Fruit fly (Drosophila melanogaster) whole organism, embryonic: ENCODE measurements around the gene CG6216.

Experiments
- C15 ChIP-seq: fragments of 200-800 bp; sonication (Bioruptor generic); IDR thresholded peaks from 3 replicates; pipeline ENCODE4 v1.3.6; 2022; ENCODE audit warnings: missing biosample characterization, missing genetic modification characterization
- CG10209 ChIP-seq: fragments of 200-800 bp; sonication (Bioruptor generic); optimal IDR thresholded peaks from 3 replicates; lab custom pipeline; 2017; ENCODE audit warnings: missing biosample characterization, mild to moderate bottlenecking, missing genetic modification characterization, missing genetic modification reagents
- CG11456 ChIP-seq: fragments of 200-800 bp; sonication (Bioruptor generic); IDR thresholded peaks from 3 replicates; pipeline ENCODE4 v1.3.6; 2022; ENCODE audit warnings: missing biosample characterization, missing genetic modification characterization
- CG12236 ChIP-seq: fragments of 200-800 bp; sonication (Bioruptor generic); optimal IDR thresholded peaks from 2 replicates; lab custom pipeline; 2016; ENCODE audit warnings: missing biosample characterization, missing genetic modification characterization
- CG13123 ChIP-seq: fragments of 200-800 bp; sonication (Bioruptor generic); optimal IDR thresholded peaks from 2 replicates; lab custom pipeline; 2016; ENCODE audit warnings: missing biosample characterization, missing genetic modification characterization
- CG17912 ChIP-seq: fragments of 200-800 bp; sonication (Bioruptor generic); optimal IDR thresholded peaks from 2 replicates; lab custom pipeline; 2018; ENCODE audit warnings: missing biosample characterization, mild to moderate bottlenecking, missing genetic modification characterization
- CG2120 ChIP-seq: fragments of 200-800 bp; sonication (Bioruptor generic); optimal IDR thresholded peaks from 3 replicates; lab custom pipeline; 2016; ENCODE audit warnings: missing biosample characterization, missing genetic modification characterization
- CG2199 ChIP-seq: fragments of 200-800 bp; sonication (Bioruptor generic); IDR thresholded peaks from 3 replicates; pipeline ENCODE4 v1.3.6; 2022; ENCODE audit warnings: missing biosample characterization, missing genetic modification characterization
- CG2678 ChIP-seq: fragments of 200-800 bp; sonication (Bioruptor generic); optimal IDR thresholded peaks from 3 replicates; lab custom pipeline; 2019; ENCODE audit warnings: missing biosample characterization, mild to moderate bottlenecking, missing genetic modification characterization, moderate library complexity
- CG2712 ChIP-seq: fragments of 200-800 bp; optimal IDR thresholded peaks from 3 replicates; lab custom pipeline; 2019; ENCODE audit warnings: missing biosample characterization, mild to moderate bottlenecking, missing genetic modification characterization, moderate library complexity
- CG30431 ChIP-seq: fragments of 200-800 bp; sonication (Bioruptor generic); optimal IDR thresholded peaks from 2 replicates; lab custom pipeline; 2017; ENCODE audit warnings: missing biosample characterization, missing genetic modification characterization
- CG31388 ChIP-seq: fragments of 200-800 bp; sonication (Bioruptor generic); optimal IDR thresholded peaks from 2 replicates; lab custom pipeline; 2016; ENCODE audit warnings: missing biosample characterization, missing genetic modification characterization
- CG32532 ChIP-seq: fragments of 200-800 bp; sonication (Bioruptor generic); IDR thresholded peaks from 2 replicates; pipeline ENCODE4 v1.3.6; 2022; ENCODE audit warnings: missing biosample characterization, missing genetic modification characterization
- CG33213 ChIP-seq: fragments of 200-800 bp; sonication (Bioruptor generic); optimal IDR thresholded peaks from 3 replicates; lab custom pipeline; 2016; ENCODE audit warnings: missing biosample characterization, missing genetic modification characterization
- CG3847 ChIP-seq: fragments of 200-800 bp; sonication (Bioruptor generic); IDR thresholded peaks from 2 replicates; pipeline ENCODE4 v1.3.6; 2022; ENCODE audit warnings: missing biosample characterization, missing genetic modification characterization
- CG4360 ChIP-seq: fragments of 200-800 bp; sonication (Bioruptor generic); IDR thresholded peaks from 2 replicates; pipeline ENCODE4 v1.3.6; 2022; ENCODE audit warnings: missing biosample characterization, missing genetic modification characterization
- CG6765 ChIP-seq: fragments of 200-800 bp; sonication (Bioruptor generic); optimal IDR thresholded peaks from 3 replicates; lab custom pipeline; 2017; ENCODE audit warnings: missing biosample characterization, mild to moderate bottlenecking, missing genetic modification characterization
- CG6813 ChIP-seq: fragments of 200-800 bp; sonication (Bioruptor generic); optimal IDR thresholded peaks from 2 replicates; lab custom pipeline; 2017; ENCODE audit warnings: missing biosample characterization, missing genetic modification characterization, mild to moderate bottlenecking, moderate library complexity, missing genetic modification reagents
- CG8924 ChIP-seq: fragments of 200-800 bp; optimal IDR thresholded peaks from 3 replicates; lab custom pipeline; 2019; ENCODE audit warnings: missing biosample characterization, mild to moderate bottlenecking, missing genetic modification characterization, moderate library complexity
- CG9609 ChIP-seq: fragments of 200-800 bp; sonication (Bioruptor generic); optimal IDR thresholded peaks from 3 replicates; lab custom pipeline; 2016; ENCODE audit warnings: missing biosample characterization, missing genetic modification characterization
- CoRest ChIP-seq: fragments of 200-800 bp; sonication (Bioruptor generic); optimal IDR thresholded peaks from 3 replicates; lab custom pipeline; 2018; ENCODE audit warnings: missing biosample characterization, mild to moderate bottlenecking, missing genetic modification characterization, moderate library complexity
- Doc2 ChIP-seq: fragments of 200-800 bp; sonication (Bioruptor generic); IDR thresholded peaks from 2 replicates; pipeline ENCODE4 v1.3.6; 2022; ENCODE audit warnings: missing biosample characterization, missing genetic modification characterization
- Hey ChIP-seq: fragments of 200-800 bp; sonication (Bioruptor generic); optimal IDR thresholded peaks from 3 replicates; lab custom pipeline; 2018; ENCODE audit warnings: missing biosample characterization, mild to moderate bottlenecking, missing genetic modification characterization
- HmgD ChIP-seq: fragments of 200-800 bp; sonication (Bioruptor generic); optimal IDR thresholded peaks from 3 replicates; lab custom pipeline; 2016; ENCODE audit warnings: missing biosample characterization, missing genetic modification characterization
- Hmr ChIP-seq: fragments of 200-800 bp; sonication (Bioruptor generic); optimal IDR thresholded peaks from 3 replicates; lab custom pipeline; 2017; ENCODE audit warnings: mild to moderate bottlenecking, missing biosample characterization, missing genetic modification reagents, missing genetic modification characterization
- Hr78 ChIP-seq, 2 experiments: fragments of 200-800 bp in 1 of 2; fragments of >200 bp in 1 of 2; sonication (Bioruptor generic) in 1 of 2; optimal IDR thresholded peaks; 2 replicates each; lab custom pipeline; 2017 to 2019; ENCODE audit warnings: missing biosample characterization in 2 of 2, missing genetic modification characterization in 2 of 2, mild to moderate bottlenecking in 1 of 2, moderate library complexity in 1 of 2
- NK7.1 ChIP-seq: fragments of 200-800 bp; sonication (Bioruptor generic); optimal IDR thresholded peaks from 3 replicates; lab custom pipeline; 2016; ENCODE audit warnings: missing biosample characterization, missing genetic modification characterization
- Neu2 ChIP-seq: fragments of 200-800 bp; sonication (Bioruptor generic); optimal IDR thresholded peaks from 3 replicates; lab custom pipeline; 2016; ENCODE audit warnings: missing biosample characterization, missing genetic modification characterization, borderline replicate concordance
- Opbp ChIP-seq: fragments of 200-800 bp; sonication (Bioruptor generic); IDR thresholded peaks from 3 replicates; pipeline ENCODE4 v1.3.6; 2022; ENCODE audit warnings: missing biosample characterization, missing genetic modification characterization; ENCODE audit not compliant: partially characterized antibody
- Ptx1 ChIP-seq: fragments of 200-800 bp; sonication (Bioruptor generic); IDR thresholded peaks from 2 replicates; pipeline ENCODE4 v1.3.6; 2022; ENCODE audit warnings: missing biosample characterization, missing genetic modification characterization
- Usf ChIP-seq: fragments of 200-800 bp; sonication (Bioruptor generic); optimal IDR thresholded peaks from 2 replicates; lab custom pipeline; 2017; ENCODE audit warnings: missing genotype, missing biosample characterization, missing genetic modification characterization
- ase ChIP-seq: fragments of 200-800 bp; sonication (Bioruptor generic); IDR thresholded peaks from 3 replicates; pipeline ENCODE4 v1.3.6; 2022; ENCODE audit warnings: missing biosample characterization, missing genetic modification characterization
- ash1 ChIP-seq: fragments of 200-800 bp; sonication (Bioruptor generic); optimal IDR thresholded peaks from 2 replicates; lab custom pipeline; 2018; ENCODE audit warnings: missing biosample characterization, mild to moderate bottlenecking, missing genetic modification characterization
- cad ChIP-seq: fragments of >200 bp; optimal IDR thresholded peaks from 2 replicates; lab custom pipeline; 2017; ENCODE audit warnings: missing biosample characterization, missing genetic modification characterization
- dati ChIP-seq: fragments of 200-800 bp; sonication (Bioruptor generic); IDR thresholded peaks from 2 replicates; pipeline ENCODE4 v1.3.6; 2022; ENCODE audit warnings: missing biosample characterization, missing genetic modification characterization
- ftz-f1 ChIP-seq: fragments of 200-800 bp; sonication (Bioruptor generic); optimal IDR thresholded peaks from 2 replicates; lab custom pipeline; 2016; ENCODE audit warnings: missing biosample characterization, missing genetic modification characterization
- hb ChIP-seq: fragments of 200-800 bp; sonication (Bioruptor generic); IDR thresholded peaks from 3 replicates; pipeline ENCODE4 v1.3.6; 2022; ENCODE audit warnings: missing biosample characterization, missing genetic modification characterization; ENCODE audit not compliant: partially characterized antibody
- jing ChIP-seq: fragments of 200-800 bp; sonication (Bioruptor generic); optimal IDR thresholded peaks from 2 replicates; lab custom pipeline; 2018; ENCODE audit warnings: missing biosample characterization, mild to moderate bottlenecking, missing genetic modification characterization
- klu ChIP-seq: fragments of 200-800 bp; sonication (Bioruptor generic); IDR thresholded peaks from 2 replicates; pipeline ENCODE4 v1.3.6; 2022; ENCODE audit warnings: missing biosample characterization, missing genetic modification characterization
- knrl ChIP-seq: fragments of 200-800 bp; sonication (Bioruptor generic); IDR thresholded peaks from 3 replicates; pipeline ENCODE4 v1.3.6; 2022; ENCODE audit warnings: missing biosample characterization, missing genetic modification characterization; ENCODE audit not compliant: partially characterized antibody
- lab ChIP-seq: fragments of 200-800 bp; sonication (Bioruptor generic); optimal IDR thresholded peaks from 3 replicates; lab custom pipeline; 2017; ENCODE audit warnings: missing biosample characterization, missing genetic modification characterization, mild to moderate bottlenecking, moderate library complexity, missing genetic modification reagents
- lbe ChIP-seq: fragments of 200-800 bp; sonication (Bioruptor generic); optimal IDR thresholded peaks from 2 replicates; lab custom pipeline; 2016; ENCODE audit warnings: missing biosample characterization, mild to moderate bottlenecking, missing genetic modification characterization
- mirr ChIP-seq: fragments of 200-800 bp; sonication (Bioruptor generic); optimal IDR thresholded peaks from 3 replicates; lab custom pipeline; 2018; ENCODE audit warnings: missing biosample characterization, mild to moderate bottlenecking, missing genetic modification characterization
- ranshi ChIP-seq: fragments of 200-800 bp; sonication (Bioruptor generic); IDR thresholded peaks from 2 replicates; pipeline ENCODE4 v1.3.6; 2022; ENCODE audit warnings: missing biosample characterization, missing genetic modification characterization
- sim ChIP-seq: fragments of 200-800 bp; sonication (Bioruptor generic); IDR thresholded peaks from 2 replicates; pipeline ENCODE4 v1.3.6; 2022; ENCODE audit warnings: missing biosample characterization, missing genetic modification characterization
- slou ChIP-seq: fragments of 200-800 bp; sonication (Bioruptor generic); optimal IDR thresholded peaks from 3 replicates; lab custom pipeline; 2016; ENCODE audit warnings: missing biosample characterization, missing genetic modification characterization
- tap ChIP-seq: fragments of 200-800 bp; optimal IDR thresholded peaks from 3 replicates; lab custom pipeline; 2019; ENCODE audit warnings: missing biosample characterization, mild to moderate bottlenecking, missing genetic modification characterization, moderate library complexity
- z ChIP-seq: fragments of 200-800 bp; sonication (Bioruptor generic); IDR thresholded peaks from 3 replicates; pipeline ENCODE4 v1.3.6; 2022; ENCODE audit warnings: missing biosample characterization, missing genetic modification characterization
- zen2 ChIP-seq: fragments of 200-800 bp; sonication (Bioruptor generic); IDR thresholded peaks from 3 replicates; pipeline ENCODE4 v1.3.6; 2022; ENCODE audit warnings: missing biosample characterization, missing genetic modification characterization; ENCODE audit not compliant: partially characterized antibody

Gene CG6216

DNA sequence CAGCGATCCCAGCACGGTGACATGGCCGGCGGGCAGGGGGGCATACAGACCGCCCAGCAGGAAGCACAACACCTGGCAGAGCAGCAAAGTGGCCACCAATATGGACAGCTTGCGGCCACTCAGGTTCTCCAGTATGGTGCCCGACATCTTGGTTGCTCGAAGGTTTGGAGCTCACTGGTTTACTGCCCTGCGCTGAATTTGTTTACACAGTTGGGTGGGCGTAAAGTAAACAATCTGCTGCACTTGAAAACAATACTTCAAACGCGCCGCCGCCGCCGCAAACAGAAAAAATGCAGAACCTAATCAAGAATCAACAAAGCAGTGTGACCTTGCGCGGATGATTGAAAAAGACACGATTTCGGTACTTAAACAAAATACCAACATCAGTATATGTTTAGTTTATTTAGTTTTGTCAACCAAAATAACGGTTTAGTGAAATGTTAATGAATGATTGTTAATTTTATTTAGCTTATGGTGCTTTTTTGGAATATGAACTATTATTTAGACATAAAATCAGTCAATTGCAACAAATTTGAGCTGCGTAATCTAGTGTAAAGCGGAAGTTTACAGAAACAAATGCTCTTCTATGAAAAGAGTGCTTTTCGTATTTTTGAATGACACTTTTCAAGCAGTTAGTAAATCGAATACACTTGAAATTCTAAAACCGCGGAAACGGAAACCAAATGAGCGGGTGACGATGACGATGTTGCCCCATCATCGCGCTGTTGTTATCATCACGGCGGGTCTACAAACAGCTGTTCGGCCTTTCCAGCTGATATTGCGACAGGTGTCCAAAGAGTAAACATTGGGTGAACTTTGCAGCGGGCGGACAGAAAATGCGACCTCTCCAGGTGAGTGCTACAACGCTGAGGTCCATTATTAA lies 19.0 kb upstream of the CG6216 start, which contains the start of the genes wls and Adck5 (continued):
- TF ChIP-seq CG9609 (GFP tag; lab: Kevin White, UChicago) (peak; percentile 2), CG2712 (tag; lab: Kevin White, UChicago) (no peak), CoRest (tag; lab: Kevin White, UChicago) (peak; percentile 60), CG2199 (GFP tag; lab: Robert Waterston, UW) (no peak), hb (GFP tag; lab: Robert Waterston, UW) (no peak), zen2 (peak; percentile 41; the same call in 2 of the 3 replicates), cad (no peak), knrl (GFP tag; lab: Robert Waterston, UW) (no peak), slou (GFP tag; lab: Kevin White, UChicago) (peak; percentile 18), CG17912 (GFP tag; lab: Kevin White, UChicago) (peak; percentile 45), CG2678 (tag; lab: Kevin White, UChicago) (no peak), CG30431 (GFP tag; lab: Kevin White, UChicago) (peak; percentile 20), CG12236 (peak; percentile 38), CG3847 (no peak), Opbp (no peak), CG10209 (peak; percentile 61), dati (no peak), CG13123 (GFP tag; lab: Kevin White, UChicago) (peak; percentile 10), C15 (GFP tag; lab: Robert Waterston, UW) (peak; percentile 48; the same call in 1 of the 3 replicates), ranshi (GFP tag; lab: Robert Waterston, UW) (no peak; the same call in 1 of the 2 replicates), CG32532 (GFP tag; lab: Robert Waterston, UW) (0 out of 2 replicates have a peak, but pooled peaks have one; percentile 32), Neu2 (GFP tag; lab: Kevin White, UChicago) (no peak), HmgD (GFP tag; lab: Kevin White, UChicago) (no peak), CG4360 (GFP tag; lab: Robert Waterston, UW) (no peak), CG33213 (peak; percentile 15), CG6813 (GFP tag; lab: Kevin White, UChicago) (peak; percentile 67), Hey (tag; lab: Kevin White, UChicago) (peak; percentile 20), CG11456 (GFP tag; lab: Robert Waterston, UW) (peak; percentile 43; the same call in 1 of the 3 replicates), CG31388 (GFP tag; lab: Kevin White, UChicago) (no peak), Hmr (GFP tag; lab: Kevin White, UChicago) (peak; percentile 81), sim (GFP tag; lab: Robert Waterston, UW) (no peak), klu (GFP tag; lab: Robert Waterston, UW) (no peak), ash1 (GFP tag; lab: Kevin White, UChicago) (no peak), Hr78 (GFP tag; optimal IDR thresholded peaks at IDR 0.05; lab: Kevin White, UChicago) (peak in 1 of 2 experiments; percentile 78), Doc2 (GFP tag; lab: Robert Waterston, UW) (no peak), NK7.1 (GFP tag; lab: Kevin White, UChicago) (no peak), lbe (peak; percentile 36), CG6765 (GFP tag; lab: Kevin White, UChicago) (peak; percentile 73), z (no peak), tap (tag; lab: Kevin White, UChicago) (no peak), CG2120 (GFP tag; lab: Kevin White, UChicago) (no peak), CG8924 (tag; lab: Kevin White, UChicago) (peak; percentile 17), Usf (GFP tag; lab: Kevin White, UChicago) (no peak), ftz-f1 (GFP tag; lab: Kevin White, UChicago) (no peak), mirr (GFP tag; lab: Kevin White, UChicago) (peak; percentile 65), ase (GFP tag; lab: Robert Waterston, UW) (0 out of 3 replicates have a peak, but pooled peaks have one; percentile 19), lab (GFP tag; lab: Kevin White, UChicago) (peak; percentile 85), Ptx1 (GFP tag; lab: Robert Waterston, UW) (no peak), jing (GFP tag; lab: Kevin White, UChicago) (no peak)
